Worm (Caenorhabditis elegans): ENCODE data around the gene unc-98.

The unc-98 gene

ce11 chrX:7548158-7548557, 25.3 kb downstream of the unc-98 start, which contains the start of gene F46C8.1:
Gene F46C8.1 (plus strand): TSS chrX:7548458.
- TF ChIP-seq elt-3 (tag; optimal IDR thresholded peaks at IDR 0.05) (no peak), nhr-20 (tag; optimal IDR thresholded peaks at IDR 0.05) (no peak), vab-15 (tag; optimal IDR thresholded peaks at IDR 0.05) (no peak), ama-1 (optimal IDR thresholded peaks at IDR 0.05) (no peak), tlp-1 (tag; optimal IDR thresholded peaks at IDR 0.05) (no peak), unc-30 (tag; optimal IDR thresholded peaks at IDR 0.05) (no peak)

DNA sequence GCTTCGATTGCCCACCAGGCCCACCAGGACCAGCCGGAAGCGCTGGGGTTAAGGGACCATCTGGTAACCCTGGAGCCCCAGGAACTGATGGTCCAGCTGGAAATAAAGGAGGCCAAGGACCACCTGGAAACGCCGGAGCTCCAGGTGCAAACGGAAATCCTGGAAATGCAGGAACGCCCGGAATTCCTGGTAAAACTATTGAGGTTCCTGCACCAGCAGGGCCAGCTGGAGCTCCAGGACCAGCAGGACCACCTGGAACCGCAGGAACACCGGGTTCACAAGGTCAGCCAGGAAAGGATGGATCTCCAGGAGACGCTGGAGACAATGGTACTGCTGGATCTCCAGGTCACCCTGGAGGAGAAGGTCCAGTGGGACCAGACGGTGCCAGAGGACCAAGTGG, 25.7 kb downstream of the unc-98 start:
- TF ChIP-seq pag-3 (tag; optimal IDR thresholded peaks at IDR 0.05; ENCODE audit: borderline replicate concordance, insufficient read depth) (no peak), efl-1 (optimal IDR thresholded peaks at IDR 0.05) (no peak), efl-1 (GFP tag; optimal IDR thresholded peaks at IDR 0.05 in 1 of 2) (no peak), efl-3 (GFP tag; optimal IDR thresholded peaks at IDR 0.05) (no peak), jun-1 (tag; optimal IDR thresholded peaks at IDR 0.05) (no peak), nhr-85 (tag) (no peak), ceh-63 (GFP tag; optimal IDR thresholded peaks at IDR 0.05) (no peak), hpl-2 (GFP tag; optimal IDR thresholded peaks at IDR 0.05) (no peak), unc-62 (GFP tag; optimal IDR thresholded peaks at IDR 0.05) (no peak), egl-27 (tag; optimal IDR thresholded peaks at IDR 0.05) (no peak), mef-2 (tag; optimal IDR thresholded peaks at IDR 0.05) (no peak), egl-13 (tag; optimal IDR thresholded peaks at IDR 0.05) (no peak), C34B4.2 (tag; optimal IDR thresholded peaks at IDR 0.05) (no peak), unc-30 (tag; optimal IDR thresholded peaks at IDR 0.05) (no peak), fos-1 (tag; optimal IDR thresholded peaks at IDR 0.05) (no peak), ceh-82 (tag; optimal IDR thresholded peaks at IDR 0.05) (no peak), nhr-19 (GFP tag; conservative IDR thresholded peaks at IDR 0.05) (no peak), nhr-76 (tag; optimal IDR thresholded peaks at IDR 0.05) (no peak)

DNA sequence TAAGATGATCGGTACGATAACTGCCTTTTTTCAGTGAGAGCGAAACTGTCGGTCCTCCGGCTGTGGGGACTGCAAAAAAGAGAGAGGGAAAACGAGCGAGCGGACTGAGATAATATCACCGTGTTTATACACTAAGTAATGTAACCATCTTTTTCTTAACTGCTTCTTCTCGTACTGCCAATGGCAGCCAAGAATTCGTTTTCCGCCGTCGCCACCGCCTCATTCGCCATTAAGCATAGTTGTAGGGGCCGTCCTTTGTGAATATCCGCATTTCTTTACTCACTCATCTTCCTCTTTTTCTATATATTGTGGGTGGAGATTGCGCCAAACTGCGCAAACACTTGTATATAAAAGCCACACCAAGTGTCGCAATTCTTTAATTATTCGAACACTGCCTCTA, 26.9 kb downstream of the unc-98 start, which contains the start of gene col-174:
TSS of gene col-174 (plus strand) at position 301 of the 400 bp plus-strand sequence.
- peak; percentile 5 for TF ChIP-seq nhr-85 (tag)
- TF ChIP-seq lin-14 (GFP tag; optimal IDR thresholded peaks at IDR 0.05): peak; percentile 4
- no peak for TF ChIP-seq C04F5.9 (tag; optimal IDR thresholded peaks at IDR 0.05)
- peak; percentile 67 for TF ChIP-seq blmp-1 (tag; optimal IDR thresholded peaks at IDR 0.05)

- TF ChIP-seq lin-39 (tag; optimal IDR thresholded peaks at IDR 0.05) (no peak), lin-35 (GFP tag; optimal IDR thresholded peaks at IDR 0.05) (no peak), lin-14 (GFP tag; optimal IDR thresholded peaks at IDR 0.05) (peak; percentile 7)
These were observed 32.3 kb downstream of the unc-98 start for ce11 chrX:7541078-7541477.

- TF ChIP-seq ceh-8 (GFP tag; optimal IDR thresholded peaks at IDR 0.05): no peak
- TF ChIP-seq lsy-2 (tag; optimal IDR thresholded peaks at IDR 0.05): no peak
- no peak for TF ChIP-seq C16A3.4 (tag; optimal IDR thresholded peaks at IDR 0.05)
- no peak for TF ChIP-seq jun-1 (tag; optimal IDR thresholded peaks at IDR 0.05)
- no peak for TF ChIP-seq hpl-2 (GFP tag; optimal IDR thresholded peaks at IDR 0.05)
These were observed 33.4 kb downstream of the unc-98 start, which contains the start of gene glb-16 for ce11 chrX:7540033-7540432. Gene glb-16 (minus strand): TSS chrX:7540133.

ce11 chrX:7537742-7538268, 35.6 kb downstream of the unc-98 start, which contains the start of gene dpy-7:
Gene dpy-7 (minus strand): TSS chrX:7537792.
- TF ChIP-seq zag-1 (tag; optimal IDR thresholded peaks at IDR 0.05) (no peak), blmp-1 (tag; optimal IDR thresholded peaks at IDR 0.05) (peak; percentile 67), hpl-2 (GFP tag; optimal IDR thresholded peaks at IDR 0.05) (no peak), elt-3 (tag; optimal IDR thresholded peaks at IDR 0.05) (peak in 1 of 6 experiments; percentile 28)

All from whole organism, L1 larva.